Worm (Caenorhabditis elegans) whole organism, late embryonic: ENCODE results near the gene F55E10.2.

Experiments used
- C08G9.2 ChIP-seq: sonication (generic microtip); optimal IDR thresholded peaks from 2 replicates; lab custom pipeline; 2016; ENCODE audit warnings: mild to moderate bottlenecking, missing genetic modification characterization, moderate library complexity, missing compliant biosample characterization
- K02D7.2 ChIP-seq: sonication (generic microtip); optimal IDR thresholded peaks from 2 replicates; lab custom pipeline; 2017; ENCODE audit warnings: mild to moderate bottlenecking, missing genetic modification characterization, missing compliant biosample characterization
- K09A11.1 ChIP-seq: sonication (generic microtip); optimal IDR thresholded peaks from 2 replicates; lab custom pipeline; 2017; ENCODE audit warnings: antibody characterized with exemption, mild to moderate bottlenecking, missing genetic modification characterization, missing compliant biosample characterization; ENCODE audit not compliant: insufficient read depth
- T23F11.4 ChIP-seq: fragments of 200-800 bp; sonication (Bioruptor generic); optimal IDR thresholded peaks from 2 replicates; lab custom pipeline; 2018; ENCODE audit warnings: mild to moderate bottlenecking, missing genetic modification characterization, missing compliant biosample characterization
- ahr-1 ChIP-seq: sonication (generic microtip); optimal IDR thresholded peaks from 2 replicates; lab custom pipeline; 2016; ENCODE audit warnings: missing genetic modification characterization, missing compliant biosample characterization
- ceh-14 ChIP-seq: sonication (generic microtip); optimal IDR thresholded peaks from 2 replicates; lab custom pipeline; 2016; ENCODE audit warnings: missing genotype, missing genetic modification characterization, missing compliant biosample characterization
- ceh-18 ChIP-seq: sonication (generic microtip); optimal IDR thresholded peaks from 2 replicates; lab custom pipeline; 2016; ENCODE audit warnings: missing genetic modification characterization, missing compliant biosample characterization
- ceh-19 ChIP-seq: fragments of 200-800 bp; sonication (Bioruptor generic); optimal IDR thresholded peaks from 2 replicates; lab custom pipeline; 2018; ENCODE audit warnings: mild to moderate bottlenecking, missing genetic modification characterization, missing compliant biosample characterization
- ceh-2 ChIP-seq: sonication (generic microtip); optimal IDR thresholded peaks from 2 replicates; lab custom pipeline; 2016; ENCODE audit warnings: missing genotype, missing genetic modification characterization, missing compliant biosample characterization
- ceh-22 ChIP-seq: sonication (generic microtip); optimal IDR thresholded peaks from 2 replicates; lab custom pipeline; 2017; ENCODE audit warnings: missing biosample characterization, missing genetic modification characterization
- ceh-30 ChIP-seq: fragments of 150-350 bp; optimal IDR thresholded peaks from 2 replicates; lab custom pipeline; 2014; ENCODE audit warnings: missing biosample characterization, missing genetic modification characterization
- ceh-31 ChIP-seq: sonication (generic microtip); optimal IDR thresholded peaks from 2 replicates; lab custom pipeline; 2016; ENCODE audit warnings: missing genetic modification characterization, missing compliant biosample characterization
- ceh-34 ChIP-seq: sonication (generic microtip); optimal IDR thresholded peaks from 2 replicates; lab custom pipeline; 2016; ENCODE audit warnings: mild to moderate bottlenecking, missing genetic modification characterization, missing compliant biosample characterization
- ceh-9 ChIP-seq: sonication (generic microtip); optimal IDR thresholded peaks from 2 replicates; lab custom pipeline; 2016; ENCODE audit warnings: mild to moderate bottlenecking, missing genetic modification characterization, inconsistent platforms, missing compliant biosample characterization
- elt-4 ChIP-seq: sonication (generic microtip); optimal IDR thresholded peaks from 2 replicates; lab custom pipeline; 2016; ENCODE audit warnings: missing genetic modification characterization, missing compliant biosample characterization
- ets-4 ChIP-seq: sonication (generic microtip); optimal IDR thresholded peaks from 2 replicates; lab custom pipeline; 2016; ENCODE audit warnings: missing genetic modification characterization, missing compliant biosample characterization
- eyg-1 ChIP-seq: sonication (generic microtip); optimal IDR thresholded peaks from 2 replicates; lab custom pipeline; 2016; ENCODE audit warnings: missing genotype, missing genetic modification characterization, missing compliant biosample characterization
- fkh-6 ChIP-seq: sonication (generic microtip); optimal IDR thresholded peaks from 2 replicates; lab custom pipeline; 2016; ENCODE audit warnings: missing genetic modification characterization, missing compliant biosample characterization
- hlh-8 ChIP-seq: sonication (generic microtip); optimal IDR thresholded peaks from 2 replicates; lab custom pipeline; 2016; ENCODE audit warnings: missing genotype, missing genetic modification characterization, missing compliant biosample characterization
- lin-11 ChIP-seq: fragments of 200-800 bp; sonication (Bioruptor generic); optimal IDR thresholded peaks from 2 replicates; lab custom pipeline; 2018; ENCODE audit warnings: mild to moderate bottlenecking, missing genetic modification characterization, missing compliant biosample characterization
- mec-3 ChIP-seq: sonication (generic microtip); optimal IDR thresholded peaks from 2 replicates; lab custom pipeline; 2016; ENCODE audit warnings: borderline replicate concordance, missing genetic modification characterization, missing compliant biosample characterization
- nfya-1 ChIP-seq: sonication (generic microtip); optimal IDR thresholded peaks from 2 replicates; lab custom pipeline; 2017; ENCODE audit warnings: missing genetic modification characterization, mild to moderate bottlenecking, missing compliant biosample characterization, antibody characterized with exemption, moderate library complexity
- nhr-232 ChIP-seq: sonication (generic microtip); optimal IDR thresholded peaks from 2 replicates; lab custom pipeline; 2016; ENCODE audit warnings: missing genetic modification characterization, missing compliant biosample characterization
- npax-4 ChIP-seq: sonication (generic microtip); optimal IDR thresholded peaks from 2 replicates; lab custom pipeline; 2016; ENCODE audit warnings: missing genetic modification characterization, missing compliant biosample characterization
- odd-2 ChIP-seq: sonication (generic microtip); optimal IDR thresholded peaks from 2 replicates; lab custom pipeline; 2017; ENCODE audit warnings: antibody characterized with exemption, mild to moderate bottlenecking, missing genetic modification characterization, missing compliant biosample characterization
- pat-9 ChIP-seq: fragments of 200-800 bp; sonication (Bioruptor generic); optimal IDR thresholded peaks from 2 replicates; lab custom pipeline; 2018; ENCODE audit warnings: mild to moderate bottlenecking, missing genetic modification characterization, moderate library complexity, missing compliant biosample characterization
- pqm-1 ChIP-seq: sonication (generic microtip); optimal IDR thresholded peaks from 2 replicates; lab custom pipeline; 2016; ENCODE audit warnings: missing genetic modification characterization, missing compliant biosample characterization
- pros-1 ChIP-seq: fragments of 150-350 bp; optimal IDR thresholded peaks from 2 replicates; lab custom pipeline; 2014; ENCODE audit warnings: missing biosample characterization, missing genetic modification reagents, missing genetic modification characterization
- ref-2 ChIP-seq: sonication (generic microtip); optimal IDR thresholded peaks from 2 replicates; lab custom pipeline; 2016; ENCODE audit warnings: missing genetic modification characterization, missing compliant biosample characterization
- rnt-1 ChIP-seq: sonication (generic microtip); optimal IDR thresholded peaks from 2 replicates; lab custom pipeline; 2016; ENCODE audit warnings: missing genetic modification characterization, missing compliant biosample characterization
- sdc-2 ChIP-seq: sonication (generic microtip); optimal IDR thresholded peaks from 2 replicates; lab custom pipeline; 2016; ENCODE audit warnings: missing genotype, missing genetic modification characterization, missing compliant biosample characterization
- unc-42 ChIP-seq: sonication (generic microtip); optimal IDR thresholded peaks from 2 replicates; lab custom pipeline; 2016; ENCODE audit warnings: missing genotype, missing genetic modification characterization, missing compliant biosample characterization
- ztf-16 ChIP-seq: sonication (generic microtip); optimal IDR thresholded peaks from 2 replicates; lab custom pipeline; 2017; ENCODE audit warnings: missing genetic modification characterization, missing compliant biosample characterization

Gene F55E10.2

DNA sequence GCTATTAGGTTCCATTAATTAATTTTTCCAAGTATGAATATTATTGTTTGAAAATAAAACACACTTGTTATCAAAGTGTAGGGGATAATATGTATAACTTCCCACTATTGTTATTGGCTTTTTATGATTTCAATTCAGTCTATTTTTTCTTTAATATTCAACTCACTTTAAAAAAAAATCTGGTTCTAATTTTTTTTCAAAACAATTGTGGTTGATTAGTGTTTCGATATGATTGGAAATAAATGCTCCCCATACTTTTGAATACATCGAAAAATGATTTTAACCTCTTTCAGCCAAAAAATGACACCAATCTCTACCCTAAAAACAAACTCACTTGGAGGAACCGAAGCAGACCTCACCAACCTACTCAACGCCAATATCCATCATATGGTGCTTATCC is at the start of gene F55E10.2:
F55E10.2 (plus strand) TSS at position 301 of the 400 bp plus-strand sequence.
- TF ChIP-seq odd-2 (tag; lab: Kevin White, UChicago) (no peak), fkh-6 (tag; lab: Kevin White, UChicago) (no peak), ztf-16 (tag; lab: Kevin White, UChicago) (no peak), ceh-14 (tag; lab: Kevin White, UChicago) (no peak), hlh-8 (tag; lab: Kevin White, UChicago) (no peak), ceh-30 (tag; lab: Kevin White, UChicago) (no peak), npax-4 (tag; lab: Kevin White, UChicago) (no peak), ceh-31 (no peak), nhr-232 (tag; lab: Kevin White, UChicago) (no peak), K02D7.2 (tag; lab: Kevin White, UChicago) (no peak), eyg-1 (no peak)

DNA sequence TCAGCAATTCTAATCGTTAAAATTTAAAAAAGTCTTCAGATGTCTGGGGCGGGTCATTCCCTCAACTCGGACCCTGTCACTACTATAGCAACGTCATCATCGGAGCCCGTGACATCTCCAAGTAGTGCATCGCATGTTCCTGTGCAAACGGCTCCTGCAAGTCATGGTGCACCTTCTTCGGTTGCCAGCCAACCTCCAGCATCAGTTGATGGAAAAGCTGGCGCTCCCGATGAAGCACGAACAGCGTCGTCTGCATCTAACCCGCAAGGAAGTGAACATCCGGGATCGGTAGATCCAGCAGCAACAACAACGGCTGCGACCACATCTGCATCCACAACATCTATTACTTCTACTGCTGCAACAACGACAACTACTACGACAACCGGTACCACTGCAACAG is 45.9 kb upstream of the F55E10.2 start, which contains the start of gene R09F10.3:
R09F10.3 (plus strand) TSS at position 40 of the 400 bp plus-strand sequence.
- TF ChIP-seq ceh-22 (no peak), lin-11 (no peak), K09A11.1 (no peak), ceh-2 (tag; lab: Kevin White, UChicago) (no peak), ets-4 (tag; lab: Kevin White, UChicago) (no peak), npax-4 (tag; lab: Kevin White, UChicago) (no peak), ceh-34 (no peak), elt-4 (tag; lab: Kevin White, UChicago) (no peak), ceh-19 (GFP tag; lab: Kevin White, UChicago) (no peak), sdc-2 (tag; lab: Kevin White, UChicago) (no peak), fkh-6 (tag; lab: Kevin White, UChicago) (no peak), pat-9 (tag; lab: Kevin White, UChicago) (no peak), pqm-1 (no peak), ztf-16 (tag; lab: Kevin White, UChicago) (no peak), pros-1 (tag; lab: Kevin White, UChicago) (no peak), hlh-8 (tag; lab: Kevin White, UChicago) (no peak), ceh-30 (tag; lab: Kevin White, UChicago) (no peak), C08G9.2 (tag; lab: Kevin White, UChicago) (no peak), nfya-1 (no peak), ceh-9 (tag; lab: Kevin White, UChicago) (no peak)

DNA sequence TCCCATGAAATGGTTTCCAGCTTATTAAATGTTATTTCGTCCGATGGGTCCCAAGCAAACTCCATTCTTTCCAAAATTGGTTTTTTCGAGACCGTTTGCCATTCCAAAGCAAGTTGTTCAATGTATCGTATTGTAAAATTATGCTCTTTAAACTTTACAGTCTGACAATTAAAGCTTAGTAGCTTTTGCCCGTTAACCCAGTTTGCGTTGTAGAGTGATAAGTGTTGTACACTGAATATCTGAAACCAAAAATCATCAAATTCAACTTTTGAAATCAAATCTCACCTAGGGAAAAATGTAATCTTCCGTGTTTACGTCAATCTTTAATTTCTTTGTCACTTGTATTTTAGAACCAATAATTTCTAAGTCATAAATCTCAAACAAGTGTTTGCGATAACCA is 43.2 kb upstream of the F55E10.2 start:
- TF ChIP-seq ref-2 (tag; lab: Kevin White, UChicago) (no peak), ceh-18 (tag; lab: Kevin White, UChicago) (no peak), mec-3 (tag; lab: Kevin White, UChicago) (no peak), pat-9 (tag; lab: Kevin White, UChicago) (no peak)
- TF ChIP-seq, all 69 proteins: peak for 0

ce11 chrX:8299554-8299953 is 40.9 kb upstream of the F55E10.2 start, which contains the start of gene ced-13:
ced-13 (minus strand) TSS chrX:8299654.
- TF ChIP-seq T23F11.4 (GFP tag; lab: Kevin White, UChicago) = no peak

- TF ChIP-seq rnt-1 (tag; lab: Kevin White, UChicago) = no peak
- TF ChIP-seq ceh-31 = no peak
- no peak for TF ChIP-seq unc-42 (tag; lab: Kevin White, UChicago)
- TF ChIP-seq ceh-14 (tag; lab: Kevin White, UChicago) = no peak
- TF ChIP-seq nfya-1 = no peak
- TF ChIP-seq ahr-1 (tag; lab: Kevin White, UChicago) = no peak
These were observed 38.2 kb upstream of the F55E10.2 start, which contains the start of gene inx-5 for ce11 chrX:8302299-8302698. inx-5 (minus strand) TSS chrX:8302399.
